Worm (Caenorhabditis elegans) whole organism, L1 larva: ENCODE results near the gene sru-24.

Experiments used
- efl-1 ChIP-seq, 4 experiments: fragments of 150-350 bp; optimal IDR thresholded peaks in 3 of 4; peaks in 1 of 4; 1 replicate in 1 of 4; 2 replicates in 3 of 4; lab custom pipeline; 2014; ENCODE audit warnings: missing biosample characterization in 2 of 4, missing genetic modification characterization in 2 of 4, missing genetic modification reagents in 2 of 4
- lin-35 ChIP-seq, 2 experiments: fragments of 150-350 bp; optimal IDR thresholded peaks; 2 replicates each; lab custom pipeline; 2014; ENCODE audit warnings: missing biosample characterization in 2 of 2, missing genetic modification characterization in 2 of 2, missing genetic modification reagents in 2 of 2
- nhr-12 ChIP-seq: sonication (generic microtip); optimal IDR thresholded peaks from 2 replicates; lab custom pipeline; 2017; ENCODE audit warnings: missing biosample characterization, missing genetic modification characterization
- swsn-7 ChIP-seq: sonication (generic microtip); optimal IDR thresholded peaks from 2 replicates; lab custom pipeline; 2016; ENCODE audit warnings: missing genetic modification characterization, missing compliant biosample characterization
- unc-130 ChIP-seq: fragments of 150-350 bp; optimal IDR thresholded peaks from 2 replicates; lab custom pipeline; 2017; ENCODE audit warnings: missing biosample characterization, missing genetic modification characterization, inconsistent platforms

DNA sequence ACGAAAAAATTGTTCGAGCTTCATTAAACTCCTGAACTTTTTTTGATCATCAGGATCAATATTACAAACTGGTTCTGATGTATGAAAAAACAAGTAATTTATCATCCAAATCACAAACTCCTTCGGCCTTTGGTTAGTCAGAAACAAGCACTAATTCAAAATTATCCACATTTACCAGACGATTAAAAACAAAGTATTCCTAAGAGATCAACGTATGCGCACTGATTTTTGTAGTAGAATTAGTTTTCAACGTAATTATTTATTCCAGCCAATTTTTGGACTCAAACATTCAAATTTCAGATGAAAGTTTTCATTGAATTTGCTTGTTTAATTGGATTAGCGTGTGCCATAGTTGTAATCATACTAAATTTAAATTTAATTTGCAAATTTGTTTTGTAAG lies 35.7 kb upstream of the sru-24 start, which contains the start of gene srbc-38:
- TF ChIP-seq efl-1 (optimal IDR thresholded peaks at IDR 0.05; lab: Kevin White, UChicago) (no peak), efl-1 (GFP tag; optimal IDR thresholded peaks at IDR 0.05 in 1 of 2; lab: Kevin White, UChicago) (no peak), swsn-7 (no peak), unc-130 (tag; lab: Kevin White, UChicago) (no peak), nhr-12 (tag; lab: Kevin White, UChicago) (no peak), lin-35 (GFP tag; optimal IDR thresholded peaks at IDR 0.05; lab: Kevin White, UChicago) (no peak)
